Worm (Caenorhabditis elegans) whole organism, midembryonic: ENCODE data around the gene oac-53.

Experiments
- cog-1 ChIP-seq: sonication (generic microtip); optimal IDR thresholded peaks from 2 replicates; lab custom pipeline; 2016; ENCODE audit warnings: missing genetic modification characterization, missing compliant biosample characterization
- flt-1 ChIP-seq: fragments of 200-800 bp; sonication (Bioruptor generic); IDR thresholded peaks from 2 replicates; pipeline ENCODE4 v1.3.6; 2022; ENCODE audit warnings: missing genetic modification characterization, missing compliant biosample characterization
- klf-2 ChIP-seq: fragments of 200-800 bp; sonication (Bioruptor generic); conservative IDR thresholded peaks from 2 replicates; pipeline ENCODE4 v1.3.6; 2022; ENCODE audit warnings: missing genetic modification reagents, missing genetic modification characterization, missing compliant biosample characterization
- ref-1 ChIP-seq: fragments of 200-800 bp; sonication (Bioruptor generic); conservative IDR thresholded peaks from 2 replicates; pipeline ENCODE4 v1.3.6; 2022; ENCODE audit warnings: missing genetic modification reagents, missing genetic modification characterization, missing compliant biosample characterization
- tab-1 ChIP-seq: fragments of 200-800 bp; sonication (Bioruptor generic); IDR thresholded peaks from 2 replicates; pipeline ENCODE4 v1.3.6; 2022; ENCODE audit warnings: missing genetic modification characterization, missing compliant biosample characterization
- ztf-23 ChIP-seq: fragments of 200-800 bp; sonication (Bioruptor generic); IDR thresholded peaks from 2 replicates; pipeline ENCODE4 v1.3.6; 2022; ENCODE audit warnings: missing genetic modification reagents, missing genetic modification characterization, missing compliant biosample characterization
- ztf-29 ChIP-seq: fragments of 200-800 bp; sonication (Bioruptor generic); IDR thresholded peaks from 2 replicates; pipeline ENCODE4 v1.3.6; 2022; ENCODE audit warnings: missing genetic modification reagents, missing genetic modification characterization, missing compliant biosample characterization

- no peak for TF ChIP-seq flt-1 (GFP tag; lab: Robert Waterston, UW)
- no peak for TF ChIP-seq ztf-23 (GFP tag; lab: Robert Waterston, UW)
- no peak for TF ChIP-seq klf-2 (GFP tag; lab: Robert Waterston, UW)
- TF ChIP-seq ref-1, result no peak
- no peak for TF ChIP-seq tab-1 (GFP tag; lab: Robert Waterston, UW)
- no peak for TF ChIP-seq ztf-29 (GFP tag; lab: Robert Waterston, UW)
- TF ChIP-seq cog-1 (tag; lab: Kevin White, UChicago), result no peak
Measured at ce11 chrV:16575900-16576299, 51.9 kb downstream of the oac-53 start, which contains the start of gene str-151.
